Worm (Caenorhabditis elegans) whole organism, L1 larva: ENCODE measurements around the gene Y46G5A.14.

Source experiments
- C04F5.9 ChIP-seq: sonication (generic microtip); optimal IDR thresholded peaks from 2 replicates; lab custom pipeline; 2016; ENCODE audit warnings: missing genetic modification characterization, missing compliant biosample characterization
- C16A3.4 ChIP-seq: fragments of 150-350 bp; optimal IDR thresholded peaks from 2 replicates; lab custom pipeline; 2014; ENCODE audit warnings: missing biosample characterization, missing genetic modification characterization
- F16B12.6 ChIP-seq: fragments of 150-350 bp; optimal IDR thresholded peaks from 2 replicates; lab custom pipeline; 2014; ENCODE audit warnings: missing biosample characterization, missing genetic modification characterization
- aha-1 ChIP-seq: fragments of 150-350 bp; optimal IDR thresholded peaks from 2 replicates; lab custom pipeline; 2014; ENCODE audit warnings: missing biosample characterization, missing genetic modification characterization
- alr-1 ChIP-seq: fragments of 200-800 bp; sonication (Bioruptor generic); optimal IDR thresholded peaks from 2 replicates; lab custom pipeline; 2018; ENCODE audit warnings: borderline replicate concordance, mild to moderate bottlenecking, missing genetic modification characterization, missing compliant biosample characterization
- ama-1 ChIP-seq: fragments of 150-350 bp; optimal IDR thresholded peaks from 2 replicates; lab custom pipeline; 2014
- ceh-63 ChIP-seq: fragments of 200-800 bp; sonication (Bioruptor generic); optimal IDR thresholded peaks from 2 replicates; lab custom pipeline; 2018; ENCODE audit warnings: mild to moderate bottlenecking, missing genetic modification characterization, missing compliant biosample characterization
- dpl-1 ChIP-seq, 3 experiments: fragments of 150-350 bp in 2 of 3; sonication (generic microtip) in 1 of 3; optimal IDR thresholded peaks; 2 replicates each; lab custom pipeline; 2014 to 2017; ENCODE audit warnings: missing biosample characterization in 3 of 3, missing genetic modification characterization in 3 of 3, missing genetic modification reagents in 3 of 3
- efl-1 ChIP-seq, 4 experiments: fragments of 150-350 bp; optimal IDR thresholded peaks in 3 of 4; peaks in 1 of 4; 1 replicate in 1 of 4; 2 replicates in 3 of 4; lab custom pipeline; 2014; ENCODE audit warnings: missing biosample characterization in 2 of 4, missing genetic modification characterization in 2 of 4, missing genetic modification reagents in 2 of 4
- efl-3 ChIP-seq: fragments of 200-800 bp; sonication (Bioruptor generic); optimal IDR thresholded peaks from 2 replicates; lab custom pipeline; 2018; ENCODE audit warnings: mild to moderate bottlenecking, missing genetic modification characterization, missing compliant biosample characterization
- egl-13 ChIP-seq: sonication (generic microtip); optimal IDR thresholded peaks from 2 replicates; lab custom pipeline; 2016; ENCODE audit warnings: missing genotype, missing genetic modification reagents, missing genetic modification characterization, missing compliant biosample characterization
- egl-27 ChIP-seq, 2 experiments: fragments of 150-350 bp in 1 of 2; sonication (generic microtip); optimal IDR thresholded peaks; 3 replicates each; lab custom pipeline; 2017 to 2018; ENCODE audit warnings: missing biosample characterization in 2 of 2, missing genetic modification characterization in 2 of 2, missing genetic modification reagents in 2 of 2
- ets-5 ChIP-seq: fragments of 200-800 bp; sonication (Bioruptor generic); IDR thresholded peaks from 2 replicates; pipeline ENCODE4 v1.3.6; 2022; ENCODE audit warnings: missing genetic modification characterization, missing compliant biosample characterization
- fkh-10 ChIP-seq: sonication (generic microtip); optimal IDR thresholded peaks from 2 replicates; lab custom pipeline; 2017; ENCODE audit warnings: missing biosample characterization, missing genetic modification reagents, missing genetic modification characterization
- fkh-4 ChIP-seq: sonication (generic microtip); optimal IDR thresholded peaks from 2 replicates; lab custom pipeline; 2016; ENCODE audit warnings: missing compliant biosample characterization, missing genetic modification characterization, borderline replicate concordance
- fkh-8 ChIP-seq: sonication (generic microtip); optimal IDR thresholded peaks from 2 replicates; lab custom pipeline; 2016; ENCODE audit warnings: mild to moderate bottlenecking, missing genetic modification characterization, missing compliant biosample characterization
- hlh-17 ChIP-seq: fragments of 200-800 bp; sonication (Bioruptor generic); optimal IDR thresholded peaks from 2 replicates; lab custom pipeline; 2018; ENCODE audit warnings: missing genetic modification characterization, mild to moderate bottlenecking, missing compliant biosample characterization, moderate library complexity, borderline replicate concordance
- hlh-4 ChIP-seq: sonication (generic microtip); optimal IDR thresholded peaks from 2 replicates; lab custom pipeline; 2016; ENCODE audit warnings: mild to moderate bottlenecking, missing genetic modification characterization, missing compliant biosample characterization
- hpl-2 ChIP-seq: fragments of 150-350 bp; optimal IDR thresholded peaks from 2 replicates; lab custom pipeline; 2014; ENCODE audit warnings: missing biosample characterization, missing genetic modification reagents, missing genetic modification characterization
- jun-1 ChIP-seq: fragments of 150-350 bp; optimal IDR thresholded peaks from 2 replicates; lab custom pipeline; 2014; ENCODE audit warnings: missing biosample characterization, missing genetic modification reagents, missing genetic modification characterization
- lin-13 ChIP-seq: fragments of 150-350 bp; optimal IDR thresholded peaks from 2 replicates; lab custom pipeline; 2014; ENCODE audit warnings: missing biosample characterization, missing genetic modification reagents, missing genetic modification characterization
- lin-14 ChIP-seq: fragments of 200-800 bp; sonication (Bioruptor generic); optimal IDR thresholded peaks from 2 replicates; lab custom pipeline; 2018; ENCODE audit warnings: mild to moderate bottlenecking, missing genetic modification characterization, moderate library complexity, missing compliant biosample characterization
- lin-15B ChIP-seq: fragments of 150-350 bp; sonication (generic microtip); optimal IDR thresholded peaks from 3 replicates; lab custom pipeline; 2014; ENCODE audit warnings: missing biosample characterization, missing genetic modification characterization
- lsy-2 ChIP-seq, 2 experiments: fragments of 150-350 bp; optimal IDR thresholded peaks; 2 replicates each; lab custom pipeline; 2014; ENCODE audit warnings: missing biosample characterization in 2 of 2, missing genetic modification characterization in 2 of 2
- mef-2 ChIP-seq: fragments of 150-350 bp; optimal IDR thresholded peaks from 2 replicates; lab custom pipeline; 2014; ENCODE audit warnings: missing biosample characterization, missing genetic modification characterization
- mep-1 ChIP-seq: fragments of 150-350 bp; optimal IDR thresholded peaks from 2 replicates; lab custom pipeline; 2014; ENCODE audit warnings: missing biosample characterization, missing genetic modification characterization
- nhr-12 ChIP-seq: sonication (generic microtip); optimal IDR thresholded peaks from 2 replicates; lab custom pipeline; 2017; ENCODE audit warnings: missing biosample characterization, missing genetic modification characterization
- nhr-28 ChIP-seq: fragments of 150-350 bp; optimal IDR thresholded peaks from 2 replicates; lab custom pipeline; 2014; ENCODE audit warnings: missing biosample characterization, missing genetic modification characterization
- nhr-71 ChIP-seq: sonication (generic microtip); optimal IDR thresholded peaks from 2 replicates; lab custom pipeline; 2016; ENCODE audit warnings: mild to moderate bottlenecking, missing genetic modification characterization, moderate library complexity, missing compliant biosample characterization
- nhr-76 ChIP-seq: sonication (generic microtip); optimal IDR thresholded peaks from 2 replicates; lab custom pipeline; 2017; ENCODE audit warnings: missing biosample characterization, missing genetic modification characterization
- nhr-77 ChIP-seq: fragments of 150-350 bp; optimal IDR thresholded peaks from 2 replicates; lab custom pipeline; 2014; ENCODE audit warnings: missing biosample characterization, missing genetic modification characterization
- nhr-84 ChIP-seq: sonication (generic microtip); optimal IDR thresholded peaks from 2 replicates; lab custom pipeline; 2017; ENCODE audit warnings: missing biosample characterization, missing genetic modification characterization
- nhr-90 ChIP-seq: sonication (generic microtip); optimal IDR thresholded peaks from 2 replicates; lab custom pipeline; 2016; ENCODE audit warnings: mild to moderate bottlenecking, missing genetic modification characterization, missing compliant biosample characterization; ENCODE audit not compliant: poor library complexity
- skn-1 ChIP-seq: fragments of 150-350 bp; optimal IDR thresholded peaks from 2 replicates; lab custom pipeline; 2014; ENCODE audit warnings: missing biosample characterization, missing genetic modification characterization
- sox-4 ChIP-seq: sonication (generic microtip); optimal IDR thresholded peaks from 2 replicates; lab custom pipeline; 2016; ENCODE audit warnings: missing genetic modification characterization, missing compliant biosample characterization
- sptf-1 ChIP-seq: fragments of 150-350 bp; optimal IDR thresholded peaks from 2 replicates; lab custom pipeline; 2014; ENCODE audit warnings: missing biosample characterization, missing genetic modification characterization
- sup-37 ChIP-seq: fragments of 200-800 bp; sonication (Bioruptor generic); optimal IDR thresholded peaks from 2 replicates; lab custom pipeline; 2018; ENCODE audit warnings: mild to moderate bottlenecking, missing genetic modification characterization, missing compliant biosample characterization
- tlp-1 ChIP-seq: fragments of 150-350 bp; optimal IDR thresholded peaks from 2 replicates; lab custom pipeline; 2014; ENCODE audit warnings: missing biosample characterization, missing genetic modification characterization
- unc-62 ChIP-seq: fragments of 150-350 bp; optimal IDR thresholded peaks from 2 replicates; lab custom pipeline; 2014; ENCODE audit warnings: missing biosample characterization, missing genetic modification reagents, missing genetic modification characterization
- xbp-1 ChIP-seq: sonication (generic microtip); optimal IDR thresholded peaks from 2 replicates; lab custom pipeline; 2016; ENCODE audit warnings: missing genetic modification characterization, missing compliant biosample characterization

Y46G5A.14 gene

DNA sequence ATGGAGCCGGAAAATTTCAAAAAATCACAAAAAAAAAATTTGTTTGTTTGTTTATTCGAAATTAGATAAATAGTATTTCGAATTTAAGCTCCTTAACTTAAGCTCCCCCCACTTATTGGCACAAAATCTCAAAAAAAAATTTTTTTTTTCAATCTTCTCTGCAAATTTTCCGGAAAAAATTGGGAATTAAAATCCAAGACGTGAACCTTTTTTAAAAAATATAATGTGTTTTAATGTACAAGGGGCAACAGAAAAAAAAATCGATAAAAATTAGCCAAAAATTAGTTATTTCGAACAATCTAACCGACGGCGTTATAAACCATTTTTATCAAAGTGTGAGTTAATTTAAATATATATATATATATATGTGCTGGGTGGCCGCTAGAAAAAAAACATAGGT is at the start of gene Y46G5A.14:
Gene Y46G5A.14, plus strand, starts transcription at position 301 of the 400 bp plus-strand sequence.
- TF ChIP-seq nhr-77 (tag; lab: Kevin White, UChicago) (no peak), nhr-71 (tag; lab: Kevin White, UChicago) (no peak), sptf-1 (tag; lab: Kevin White, UChicago) (no peak)

ce11 chrII:12726704-12727103 is 47.8 kb upstream of the Y46G5A.14 start:
- TF ChIP-seq C04F5.9 (tag; lab: Kevin White, UChicago) = no peak
- TF ChIP-seq tlp-1 = no peak
- TF ChIP-seq egl-13 (tag; lab: Kevin White, UChicago) = no peak
- TF ChIP-seq efl-1 (optimal IDR thresholded peaks at IDR 0.05; lab: Kevin White, UChicago) = no peak
- no peak for TF ChIP-seq efl-1 (GFP tag; optimal IDR thresholded peaks at IDR 0.05 in 1 of 2; lab: Kevin White, UChicago)
- no peak for TF ChIP-seq efl-3 (GFP tag; lab: Kevin White, UChicago)
- no peak for TF ChIP-seq nhr-90 (tag; lab: Kevin White, UChicago)
- TF ChIP-seq egl-27 (tag; optimal IDR thresholded peaks at IDR 0.05; lab: Kevin White, UChicago) = no peak
- TF ChIP-seq dpl-1 (GFP tag; optimal IDR thresholded peaks at IDR 0.05; lab: Kevin White, UChicago) = no peak
- no peak for TF ChIP-seq nhr-28
- TF ChIP-seq hlh-4 (tag; lab: Kevin White, UChicago) = no peak
- TF ChIP-seq aha-1 (tag; lab: Kevin White, UChicago) = no peak
- no peak for TF ChIP-seq fkh-10
- no peak for TF ChIP-seq sptf-1 (tag; lab: Kevin White, UChicago)
- no peak for TF ChIP-seq skn-1
- TF ChIP-seq fkh-4 (tag; lab: Kevin White, UChicago) = no peak
- no peak for TF ChIP-seq nhr-84 (tag; lab: Kevin White, UChicago)
- TF ChIP-seq ceh-63 (GFP tag; lab: Kevin White, UChicago) = no peak
- TF ChIP-seq mef-2 (tag; lab: Kevin White, UChicago) = no peak
- no peak for TF ChIP-seq sup-37
- no peak for TF ChIP-seq mep-1 (tag; lab: Kevin White, UChicago)
- TF ChIP-seq, all 84 proteins: peak for 0

DNA sequence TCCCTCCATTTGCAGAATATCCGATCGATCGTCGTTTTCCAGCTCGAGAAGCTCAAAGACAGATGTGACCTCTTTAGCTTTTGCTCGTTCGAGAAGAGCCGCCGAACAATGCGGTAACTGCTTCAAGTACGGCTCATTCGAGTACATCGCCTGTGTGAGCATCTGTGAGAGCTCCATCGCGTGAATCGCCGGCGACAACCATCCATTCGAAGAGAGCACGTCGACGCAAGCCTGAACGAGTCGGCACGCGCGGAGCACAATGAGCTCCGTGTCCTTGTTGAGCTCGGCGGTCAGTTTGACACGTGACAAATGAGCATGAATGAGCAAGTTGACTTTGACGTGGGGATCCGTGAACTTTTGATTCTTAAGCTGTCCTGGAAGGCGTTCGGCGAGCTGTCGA is 46.6 kb upstream of the Y46G5A.14 start:
- TF ChIP-seq efl-1 (optimal IDR thresholded peaks at IDR 0.05; lab: Kevin White, UChicago) (no peak), efl-1 (GFP tag; optimal IDR thresholded peaks at IDR 0.05 in 1 of 2; lab: Kevin White, UChicago) (peak in 1 of 2 experiments; percentile 16), nhr-71 (tag; lab: Kevin White, UChicago) (no peak)

DNA sequence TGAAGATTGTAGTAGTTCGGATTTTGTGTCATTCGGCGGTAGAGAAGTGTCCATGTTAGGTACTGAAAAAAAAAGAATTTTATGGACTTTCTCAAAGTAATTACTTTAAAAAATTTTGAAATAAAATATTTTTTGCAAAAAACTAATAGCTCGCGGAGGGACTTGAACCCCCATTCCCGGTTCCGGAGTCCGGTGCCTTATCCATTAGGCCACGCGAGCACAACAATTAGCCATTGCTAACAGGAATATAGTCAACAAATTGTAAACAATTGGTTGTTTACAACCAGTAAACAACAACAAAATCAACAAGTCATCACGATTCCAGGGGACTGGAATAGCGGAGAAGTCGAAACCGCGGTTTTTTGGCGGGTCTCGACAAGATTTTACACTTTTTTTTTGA is 45.9 kb upstream of the Y46G5A.14 start:
- TF ChIP-seq jun-1 (tag; lab: Kevin White, UChicago) (no peak), ets-5 (no peak), tlp-1 (no peak), C16A3.4 (tag; lab: Kevin White, UChicago) (no peak), unc-62 (GFP tag; lab: Kevin White, UChicago) (no peak), F16B12.6 (tag; lab: Kevin White, UChicago) (no peak), xbp-1 (no peak), fkh-8 (no peak), lin-15B (no peak), fkh-10 (no peak), nhr-28 (no peak), fkh-4 (tag; lab: Kevin White, UChicago) (no peak), lin-14 (GFP tag; lab: Kevin White, UChicago) (no peak), ama-1 (lab: Kevin White, UChicago) (no peak)

DNA sequence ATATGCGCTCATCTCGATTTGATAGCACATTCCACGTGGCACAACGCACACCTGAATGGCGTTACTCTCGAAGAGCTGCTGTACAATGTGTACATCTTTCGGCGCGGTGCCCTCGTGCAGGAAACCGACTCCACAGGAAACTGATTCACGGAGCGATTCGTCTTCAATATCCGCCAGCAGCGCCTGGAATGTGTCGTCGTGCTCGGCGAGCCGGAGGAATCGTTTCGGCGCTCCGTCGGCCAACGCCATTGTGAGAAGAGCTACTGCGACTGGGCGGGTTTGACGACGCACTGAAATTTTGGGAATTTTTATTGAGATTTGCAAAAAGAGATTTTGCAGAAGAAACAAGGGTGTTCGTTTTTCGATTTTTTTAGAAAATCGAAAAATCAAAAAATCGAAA is 44.5 kb upstream of the Y46G5A.14 start:
- TF ChIP-seq nhr-12 (tag; lab: Kevin White, UChicago) (no peak), sox-4 (no peak), fkh-8 (no peak), nhr-76 (tag; lab: Kevin White, UChicago) (no peak), mep-1 (tag; lab: Kevin White, UChicago) (no peak), F16B12.6 (tag; lab: Kevin White, UChicago) (no peak), hlh-17 (GFP tag; lab: Kevin White, UChicago) (no peak), hlh-4 (tag; lab: Kevin White, UChicago) (no peak), lin-13 (GFP tag; lab: Kevin White, UChicago) (no peak), alr-1 (tag; lab: Kevin White, UChicago) (no peak), ets-5 (no peak), hpl-2 (GFP tag; lab: Kevin White, UChicago) (no peak), mef-2 (tag; lab: Kevin White, UChicago) (no peak), lsy-2 (tag; optimal IDR thresholded peaks at IDR 0.05; lab: Kevin White, UChicago) (no peak)
